Worm (Caenorhabditis elegans) whole organism, L3 larva: ENCODE data around the gene Y39B6A.33.

Source experiments
- aly-2 ChIP-seq: fragments of 150-350 bp; optimal IDR thresholded peaks from 2 replicates; lab custom pipeline; 2014; ENCODE audit warnings: missing biosample characterization, missing genetic modification characterization
- ama-1 ChIP-seq: fragments of 150-350 bp; optimal IDR thresholded peaks from 2 replicates; lab custom pipeline; 2018
- fkh-10 ChIP-seq: sonication (generic microtip); optimal IDR thresholded peaks from 2 replicates; lab custom pipeline; 2017; ENCODE audit warnings: missing biosample characterization, missing genetic modification reagents, missing genetic modification characterization
- jun-1 ChIP-seq: fragments of 150-350 bp; optimal IDR thresholded peaks from 2 replicates; lab custom pipeline; 2014; ENCODE audit warnings: missing biosample characterization, missing genetic modification reagents, missing genetic modification characterization
- mdl-1 ChIP-seq: fragments of 150-350 bp; optimal IDR thresholded peaks from 2 replicates; lab custom pipeline; 2014; ENCODE audit warnings: missing biosample characterization, missing genetic modification characterization
- nhr-237 ChIP-seq: fragments of 150-350 bp; optimal IDR thresholded peaks from 2 replicates; lab custom pipeline; 2014; ENCODE audit warnings: missing biosample characterization, missing genetic modification characterization

DNA sequence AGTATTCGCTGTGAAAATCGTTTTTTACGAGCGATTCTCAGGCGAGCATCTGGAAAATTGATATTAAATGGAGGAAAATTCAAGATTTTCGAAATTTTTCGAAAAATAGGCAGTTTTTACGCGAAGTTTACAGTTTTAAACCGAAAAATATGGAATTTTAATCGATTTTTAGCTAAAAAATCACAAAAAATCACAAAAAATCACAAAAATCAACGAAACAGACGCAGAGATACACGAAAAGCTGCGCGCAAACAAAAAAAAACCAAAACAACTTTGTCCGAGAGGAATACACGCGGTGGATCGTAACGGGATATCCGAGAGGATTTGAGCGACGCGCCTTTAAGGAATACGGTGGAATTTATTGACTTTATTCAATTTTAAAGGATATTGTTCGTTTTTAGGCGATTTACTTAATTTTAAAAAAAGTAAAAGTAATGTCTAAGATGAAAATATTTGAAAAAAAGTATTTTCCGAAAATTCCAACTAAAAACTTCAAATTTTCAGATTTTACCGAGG is 32.1 kb upstream of the Y39B6A.33 start, which contains the start of gene Y39B6A.42:
- no peak for TF ChIP-seq nhr-237 (tag; lab: Kevin White, UChicago)
- no peak for TF ChIP-seq ama-1 (lab: Kevin White, UChicago)
- no peak for TF ChIP-seq jun-1
- no peak for TF ChIP-seq fkh-10 (GFP tag; lab: Kevin White, UChicago)
- no peak for TF ChIP-seq mdl-1 (tag; lab: Kevin White, UChicago)
- TF ChIP-seq aly-2 (tag; lab: Kevin White, UChicago): no peak
